Worm (Caenorhabditis elegans) whole organism, L4/young adult: Measurements from ENCODE around the gene cyp-33B1.

Experiments used
- dao-5 ChIP-seq: sonication (generic microtip); optimal IDR thresholded peaks from 2 replicates; lab custom pipeline; 2016; ENCODE audit warnings: missing genotype, missing genetic modification characterization, moderate library complexity, missing compliant biosample characterization
- him-1 ChIP-seq: sonication (generic microtip); optimal IDR thresholded peaks from 2 replicates; lab custom pipeline; 2016; ENCODE audit warnings: missing genotype, missing genetic modification reagents, missing genetic modification characterization, missing compliant biosample characterization

DNA sequence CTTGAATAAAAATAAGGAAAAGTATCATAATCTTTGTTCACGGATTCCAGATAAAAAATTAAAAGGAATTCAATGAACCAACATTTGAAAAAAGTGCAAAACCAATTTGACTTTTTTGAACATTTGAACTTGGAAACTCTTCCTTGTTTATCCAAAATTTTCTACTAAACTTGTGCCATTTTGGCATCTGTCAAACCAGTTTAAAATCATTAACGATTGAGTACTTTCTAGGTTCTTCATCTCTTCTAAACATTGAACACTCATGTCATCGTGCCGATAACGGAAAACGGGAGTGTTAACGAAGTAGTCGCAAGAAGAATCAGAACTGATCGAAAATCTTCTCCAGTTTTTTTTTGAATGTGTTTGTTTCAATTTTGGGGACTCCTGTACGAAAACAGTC is 43.1 kb downstream of the cyp-33B1 start:
- TF ChIP-seq dao-5 (tag; lab: Kevin White, UChicago) (no peak), him-1 (tag; lab: Kevin White, UChicago) (no peak)
